Worm (Caenorhabditis elegans) whole organism, late embryonic: ENCODE results near the gene col-103.
A peak's percentile ranks its signal among the peaks of the same experiment; 100 is the strongest.

Source experiments
- K02D7.2 ChIP-seq: sonication (generic microtip); optimal IDR thresholded peaks from 2 replicates; lab custom pipeline; 2017; ENCODE audit warnings: mild to moderate bottlenecking, missing genetic modification characterization, missing compliant biosample characterization
- ama-1 ChIP-seq: fragments of 150-350 bp; optimal IDR thresholded peaks from 2 replicates; lab custom pipeline; 2014
- ceh-34 ChIP-seq: sonication (generic microtip); optimal IDR thresholded peaks from 2 replicates; lab custom pipeline; 2016; ENCODE audit warnings: mild to moderate bottlenecking, missing genetic modification characterization, missing compliant biosample characterization
- fkh-10 ChIP-seq: fragments of 150-350 bp; optimal IDR thresholded peaks from 2 replicates; lab custom pipeline; 2014; ENCODE audit warnings: missing biosample characterization, missing genetic modification reagents, missing genetic modification characterization
- odd-2 ChIP-seq: sonication (generic microtip); optimal IDR thresholded peaks from 2 replicates; lab custom pipeline; 2017; ENCODE audit warnings: antibody characterized with exemption, mild to moderate bottlenecking, missing genetic modification characterization, missing compliant biosample characterization
- pat-9 ChIP-seq: fragments of 200-800 bp; sonication (Bioruptor generic); optimal IDR thresholded peaks from 2 replicates; lab custom pipeline; 2018; ENCODE audit warnings: mild to moderate bottlenecking, missing genetic modification characterization, moderate library complexity, missing compliant biosample characterization
- sox-4 ChIP-seq: sonication (generic microtip); optimal IDR thresholded peaks from 2 replicates; lab custom pipeline; 2017; ENCODE audit warnings: mild to moderate bottlenecking, missing genetic modification characterization, inconsistent platforms, missing compliant biosample characterization
- tbx-2 ChIP-seq: sonication (generic microtip); optimal IDR thresholded peaks from 2 replicates; lab custom pipeline; 2016; ENCODE audit warnings: missing genetic modification characterization, missing compliant biosample characterization
- tbx-7 ChIP-seq: sonication (generic microtip); optimal IDR thresholded peaks from 2 replicates; lab custom pipeline; 2016; ENCODE audit warnings: missing genotype, missing genetic modification characterization, missing compliant biosample characterization
- unc-42 ChIP-seq: sonication (generic microtip); optimal IDR thresholded peaks from 2 replicates; lab custom pipeline; 2016; ENCODE audit warnings: missing genotype, missing genetic modification characterization, missing compliant biosample characterization
- unc-86 ChIP-seq: sonication (generic microtip); optimal IDR thresholded peaks from 2 replicates; lab custom pipeline; 2016; ENCODE audit warnings: missing genetic modification characterization, missing compliant biosample characterization

ce11 chrIV:760267-760666 lies 3.2 kb downstream of the col-103 start, which contains the start of gene gst-40:
- TF ChIP-seq unc-42 (tag; lab: Kevin White, UChicago) (peak; percentile 39), pat-9 (tag; lab: Kevin White, UChicago) (no peak), ceh-34 (tag; lab: Kevin White, UChicago) (no peak), tbx-2 (tag; lab: Kevin White, UChicago) (no peak), K02D7.2 (tag; lab: Kevin White, UChicago) (no peak), odd-2 (tag; lab: Kevin White, UChicago) (no peak), unc-86 (tag; lab: Kevin White, UChicago) (no peak), tbx-7 (no peak), sox-4 (tag; lab: Kevin White, UChicago) (no peak), ama-1 (lab: Kevin White, UChicago) (no peak), fkh-10 (GFP tag; lab: Kevin White, UChicago) (no peak)
